Worm (Caenorhabditis elegans): Measurements from ENCODE around the gene ZC196.8.

ce11 chrV:8673498-8673897 is 48.6 kb downstream of the ZC196.8 start, which contains the start of gene ZC190.5:
- TF ChIP-seq him-1 (tag; optimal IDR thresholded peaks at IDR 0.05), result no peak
- no peak for TF ChIP-seq dao-5 (tag; optimal IDR thresholded peaks at IDR 0.05)

All from whole organism, L4/young adult.